Worm (Caenorhabditis elegans): Measurements from ENCODE around the gene appg-2.

DNA sequence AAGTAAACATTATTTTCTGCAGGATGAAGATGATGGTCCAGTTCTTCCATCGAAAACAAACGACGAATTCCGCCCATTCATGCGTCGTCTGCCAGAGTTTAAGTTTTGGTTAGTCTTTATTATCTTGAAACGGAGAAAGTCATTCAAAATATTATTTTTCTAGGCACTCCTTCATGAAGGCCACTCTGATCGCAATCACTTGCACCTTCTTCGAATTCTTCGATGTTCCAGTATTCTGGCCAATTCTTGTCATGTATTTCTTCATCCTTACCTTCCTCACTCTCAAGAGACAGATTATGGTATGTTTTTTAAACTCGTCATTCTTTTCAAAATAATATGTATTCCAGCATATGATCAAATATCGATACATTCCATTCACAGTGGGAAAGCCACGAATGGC is 10.9 kb downstream of the appg-2 start:
- TF ChIP-seq him-1 (tag; optimal IDR thresholded peaks at IDR 0.05) (no peak), dao-5 (tag; optimal IDR thresholded peaks at IDR 0.05) (no peak)
